Worm (Caenorhabditis elegans): Measurements from ENCODE around the gene B0303.4.

The B0303.4 gene

ce11 chrIII:8683679-8684263 lies 5.9 kb upstream of the B0303.4 start, which contains the start of gene fli-1:
fli-1 (minus strand) TSS chrIII:8683736.
- peak; percentile 11 for TF ChIP-seq pha-4 (tag; optimal IDR thresholded peaks at IDR 0.05)
- no peak for TF ChIP-seq elt-2 (tag; optimal IDR thresholded peaks at IDR 0.05)
- no peak for TF ChIP-seq skn-1 (tag; optimal IDR thresholded peaks at IDR 0.05)
- TF ChIP-seq nhr-67 (tag; optimal IDR thresholded peaks at IDR 0.05) = no peak
- no peak for TF ChIP-seq ceh-9 (tag; optimal IDR thresholded peaks at IDR 0.05)
- no peak for TF ChIP-seq nhr-77 (tag; optimal IDR thresholded peaks at IDR 0.05)
- no peak for TF ChIP-seq egl-27 (tag; optimal IDR thresholded peaks at IDR 0.05)
- TF ChIP-seq eor-1 (tag; optimal IDR thresholded peaks at IDR 0.05) = no peak
- no peak for TF ChIP-seq ceh-16 (tag; optimal IDR thresholded peaks at IDR 0.05)
- peak; percentile 14 for TF ChIP-seq snpc-4 (tag; optimal IDR thresholded peaks at IDR 0.05)
- peak; percentile 24 for TF ChIP-seq nfya-1 (tag; optimal IDR thresholded peaks at IDR 0.05; ENCODE audit: insufficient read depth)
- TF ChIP-seq fkh-10 (GFP tag; optimal IDR thresholded peaks at IDR 0.05) = no peak
- TF ChIP-seq elt-3 (tag; optimal IDR thresholded peaks at IDR 0.05) = no peak
- TF ChIP-seq nhr-12 (tag; optimal IDR thresholded peaks at IDR 0.05) = no peak
- peak; percentile 3 for TF ChIP-seq nhr-43 (tag; optimal IDR thresholded peaks at IDR 0.05; ENCODE audit: poor library complexity, severe bottlenecking)
- TF ChIP-seq lin-15B (tag; optimal IDR thresholded peaks at IDR 0.05) = peak; percentile 6
- TF ChIP-seq nhr-76 (tag; optimal IDR thresholded peaks at IDR 0.05) = no peak
- TF ChIP-seq nhr-28 (tag; optimal IDR thresholded peaks at IDR 0.05) = no peak
- no peak for TF ChIP-seq mdl-1 (tag; optimal IDR thresholded peaks at IDR 0.05)
- TF ChIP-seq zag-1 (tag; optimal IDR thresholded peaks at IDR 0.05) = no peak

- no peak for TF ChIP-seq nhr-25 (tag; optimal IDR thresholded peaks at IDR 0.05)
- TF ChIP-seq elt-2 (tag; optimal IDR thresholded peaks at IDR 0.05) = no peak
- TF ChIP-seq tbx-2 (tag; optimal IDR thresholded peaks at IDR 0.05) = no peak
- no peak for TF ChIP-seq nhr-43 (tag; optimal IDR thresholded peaks at IDR 0.05; ENCODE audit: poor library complexity, severe bottlenecking)
- no peak for TF ChIP-seq daf-12 (tag; optimal IDR thresholded peaks at IDR 0.05)
- TF ChIP-seq pha-4 (tag; optimal IDR thresholded peaks at IDR 0.05) = no peak
- no peak for TF ChIP-seq fkh-10 (GFP tag; optimal IDR thresholded peaks at IDR 0.05)
Measured at ce11 chrIII:8684421-8684820, 5.2 kb upstream of the B0303.4 start, which contains the start of gene anmt-1. anmt-1 (plus strand) TSS chrIII:8684808.

ce11 chrIII:8685590-8686240 lies 3.9 kb upstream of the B0303.4 start:
- no peak for TF ChIP-seq nhr-25 (tag; optimal IDR thresholded peaks at IDR 0.05)
- no peak for TF ChIP-seq elt-1 (tag; optimal IDR thresholded peaks at IDR 0.05)
- TF ChIP-seq daf-12 (tag; optimal IDR thresholded peaks at IDR 0.05) = no peak
- no peak for TF ChIP-seq nhr-76 (tag; optimal IDR thresholded peaks at IDR 0.05)
- TF ChIP-seq nhr-77 (tag; optimal IDR thresholded peaks at IDR 0.05) = no peak
- TF ChIP-seq ceh-82 (tag; optimal IDR thresholded peaks at IDR 0.05) = no peak
- no peak for TF ChIP-seq lin-15B (tag; optimal IDR thresholded peaks at IDR 0.05)
- TF ChIP-seq fkh-2 (tag; optimal IDR thresholded peaks at IDR 0.05) = no peak
- no peak for TF ChIP-seq lsy-12 (tag; optimal IDR thresholded peaks at IDR 0.05)
- no peak for TF ChIP-seq nhr-237 (tag; optimal IDR thresholded peaks at IDR 0.05)
- peak; percentile 20 for TF ChIP-seq nhr-23 (tag; optimal IDR thresholded peaks at IDR 0.05)
- peak; percentile 13 for TF ChIP-seq ama-1 (optimal IDR thresholded peaks at IDR 0.05)
- TF ChIP-seq fos-1 (tag; optimal IDR thresholded peaks at IDR 0.05) = no peak
- no peak for TF ChIP-seq mdl-1 (tag; optimal IDR thresholded peaks at IDR 0.05)
- no peak for TF ChIP-seq nhr-28 (tag; optimal IDR thresholded peaks at IDR 0.05)
- TF ChIP-seq ztf-4 (tag; optimal IDR thresholded peaks at IDR 0.05) = no peak
- no peak for TF ChIP-seq R02D3.7 (tag; optimal IDR thresholded peaks at IDR 0.05)
- TF ChIP-seq mml-1 (tag; optimal IDR thresholded peaks at IDR 0.05) = no peak
- TF ChIP-seq pqm-1 (tag; optimal IDR thresholded peaks at IDR 0.05) = no peak
- no peak for TF ChIP-seq egl-5 (tag; optimal IDR thresholded peaks at IDR 0.05)
- TF ChIP-seq ztf-11 (tag; optimal IDR thresholded peaks at IDR 0.05) = no peak
- no peak for TF ChIP-seq tbx-2 (tag; optimal IDR thresholded peaks at IDR 0.05)
- TF ChIP-seq nhr-43 (tag; optimal IDR thresholded peaks at IDR 0.05; ENCODE audit: poor library complexity, severe bottlenecking) = peak; percentile 71
- TF ChIP-seq nhr-12 (tag; optimal IDR thresholded peaks at IDR 0.05) = no peak
- no peak for TF ChIP-seq nhr-11 (tag; optimal IDR thresholded peaks at IDR 0.05)
- no peak for TF ChIP-seq jun-1 (tag; optimal IDR thresholded peaks at IDR 0.05)
- TF ChIP-seq elt-2 (tag; optimal IDR thresholded peaks at IDR 0.05) = peak; percentile 28
- no peak for TF ChIP-seq unc-39 (tag; optimal IDR thresholded peaks at IDR 0.05)
- TF ChIP-seq ceh-28 (tag; optimal IDR thresholded peaks at IDR 0.05) = no peak
- TF ChIP-seq sea-2 (GFP tag; optimal IDR thresholded peaks at IDR 0.05) = no peak

Data from whole organism, L3 larva.